Worm (Caenorhabditis elegans) whole organism, young adult: Measurements from ENCODE around the gene Y9C9A.13.
"Not testable (repeated sequence)": the region's sequence is repeated elsewhere in the genome, so short reads cannot be mapped to it uniquely, and the experiment has no call there.

Source experiments
- B0261.1 ChIP-seq: sonication (generic microtip); optimal IDR thresholded peaks from 2 replicates; lab custom pipeline; 2016; ENCODE audit warnings: mild to moderate bottlenecking, missing genetic modification characterization, moderate library complexity, missing compliant biosample characterization
- F37B4.10 ChIP-seq: fragments of 200-800 bp; sonication (Bioruptor generic); IDR thresholded peaks from 2 replicates; pipeline ENCODE4 v1.3.6; 2022; ENCODE audit warnings: missing genetic modification characterization, missing compliant biosample characterization
- F39B2.1 ChIP-seq: fragments of 200-800 bp; sonication (Bioruptor generic); IDR thresholded peaks from 2 replicates; pipeline ENCODE4 v1.3.6; 2022; ENCODE audit warnings: missing genetic modification reagents, missing genetic modification characterization, missing compliant biosample characterization
- T07F8.4 ChIP-seq: sonication (generic microtip); optimal IDR thresholded peaks from 2 replicates; lab custom pipeline; 2016; ENCODE audit warnings: mild to moderate bottlenecking, missing genetic modification characterization, moderate library complexity, missing compliant biosample characterization
- Y53G8AR.9 ChIP-seq: fragments of 200-800 bp; sonication (Bioruptor generic); conservative IDR thresholded peaks from 2 replicates; pipeline ENCODE4 v1.3.6; 2022; ENCODE audit warnings: missing genetic modification reagents, missing genetic modification characterization, missing compliant biosample characterization
- Y56A3A.18 ChIP-seq: fragments of 200-800 bp; sonication (Bioruptor generic); IDR thresholded peaks from 2 replicates; pipeline ENCODE4 v1.3.6; 2022; ENCODE audit warnings: missing genetic modification reagents, missing genetic modification characterization, missing compliant biosample characterization
- Y79H2A.3 ChIP-seq: fragments of 200-800 bp; sonication (Bioruptor generic); conservative IDR thresholded peaks from 2 replicates; pipeline ENCODE4 v1.3.6; 2022; ENCODE audit warnings: missing genetic modification reagents, missing genetic modification characterization, missing compliant biosample characterization
- ZK185.1 ChIP-seq: sonication (generic microtip); optimal IDR thresholded peaks from 2 replicates; lab custom pipeline; 2016; ENCODE audit warnings: mild to moderate bottlenecking, missing genetic modification characterization, missing compliant biosample characterization; ENCODE audit not compliant: poor library complexity, severe bottlenecking
- akir-1 ChIP-seq: fragments of 200-800 bp; sonication (Bioruptor generic); optimal IDR thresholded peaks from 2 replicates; lab custom pipeline; 2018; ENCODE audit warnings: mild to moderate bottlenecking, missing genetic modification characterization, moderate library complexity, missing compliant biosample characterization
- bed-1 ChIP-seq: fragments of 200-800 bp; sonication (Bioruptor generic); IDR thresholded peaks from 2 replicates; pipeline ENCODE4 v1.3.6; 2022; ENCODE audit warnings: missing genetic modification reagents, missing genetic modification characterization, missing compliant biosample characterization
- ceh-100 ChIP-seq: fragments of 200-800 bp; sonication (Bioruptor generic); IDR thresholded peaks from 2 replicates; pipeline ENCODE4 v1.3.6; 2022; ENCODE audit warnings: missing genetic modification reagents, missing genetic modification characterization, missing compliant biosample characterization
- ceh-27 ChIP-seq: fragments of 200-800 bp; sonication (Bioruptor generic); optimal IDR thresholded peaks from 2 replicates; lab custom pipeline; 2018; ENCODE audit warnings: mild to moderate bottlenecking, missing genetic modification characterization, moderate library complexity, missing compliant biosample characterization
- ceh-79 ChIP-seq: sonication (generic microtip); optimal IDR thresholded peaks from 2 replicates; lab custom pipeline; 2017; ENCODE audit warnings: mild to moderate bottlenecking, missing genetic modification characterization, missing compliant biosample characterization
- egrh-3 ChIP-seq: fragments of 200-800 bp; sonication (Bioruptor generic); IDR thresholded peaks from 2 replicates; pipeline ENCODE4 v1.3.6; 2022; ENCODE audit warnings: missing genetic modification reagents, missing genetic modification characterization, missing compliant biosample characterization
- ekl-4 ChIP-seq: fragments of 200-800 bp; sonication (Bioruptor generic); IDR thresholded peaks from 2 replicates; pipeline ENCODE4 v1.3.6; 2022; ENCODE audit warnings: missing genetic modification reagents, missing genetic modification characterization, missing compliant biosample characterization
- fkh-3 ChIP-seq: sonication (generic microtip); optimal IDR thresholded peaks from 2 replicates; lab custom pipeline; 2016; ENCODE audit warnings: mild to moderate bottlenecking, missing genetic modification characterization, missing compliant biosample characterization
- gei-17 ChIP-seq: fragments of 200-800 bp; sonication (Bioruptor generic); optimal IDR thresholded peaks from 2 replicates; lab custom pipeline; 2018; ENCODE audit warnings: mild to moderate bottlenecking, missing genetic modification characterization, missing compliant biosample characterization
- him-1 ChIP-seq: sonication (generic microtip); optimal IDR thresholded peaks from 2 replicates; lab custom pipeline; 2016; ENCODE audit warnings: missing genotype, missing genetic modification reagents, missing genetic modification characterization, missing compliant biosample characterization
- hrde-1 ChIP-seq: sonication (generic microtip); optimal IDR thresholded peaks from 2 replicates; lab custom pipeline; 2016; ENCODE audit warnings: missing genetic modification characterization, mild to moderate bottlenecking, missing compliant biosample characterization, moderate library complexity, missing genotype, missing genetic modification reagents, borderline replicate concordance
- let-526 ChIP-seq: fragments of 200-800 bp; sonication (Bioruptor generic); IDR thresholded peaks from 2 replicates; pipeline ENCODE4 v1.3.6; 2022; ENCODE audit warnings: missing genetic modification reagents, missing genetic modification characterization, missing compliant biosample characterization
- lin-40 ChIP-seq: sonication (generic microtip); optimal IDR thresholded peaks from 2 replicates; lab custom pipeline; 2016; ENCODE audit warnings: missing genetic modification characterization, mild to moderate bottlenecking, missing compliant biosample characterization, missing genotype, missing genetic modification reagents
- lir-1 ChIP-seq: fragments of 200-800 bp; sonication (Bioruptor generic); conservative IDR thresholded peaks from 2 replicates; pipeline ENCODE4 v1.3.6; 2022; ENCODE audit warnings: missing genetic modification reagents, missing genetic modification characterization, missing compliant biosample characterization
- lsl-1 ChIP-seq: fragments of 200-800 bp; sonication (Bioruptor generic); optimal IDR thresholded peaks from 2 replicates; lab custom pipeline; 2018; ENCODE audit warnings: mild to moderate bottlenecking, missing genetic modification characterization, moderate library complexity, missing compliant biosample characterization
- madf-8 ChIP-seq: fragments of 200-800 bp; sonication (Bioruptor generic); conservative IDR thresholded peaks from 2 replicates; pipeline ENCODE4 v1.3.6; 2022; ENCODE audit warnings: missing genetic modification reagents, missing genetic modification characterization, missing compliant biosample characterization
- mcd-1 ChIP-seq: fragments of 200-800 bp; sonication (Bioruptor generic); IDR thresholded peaks from 2 replicates; pipeline ENCODE4 v1.3.6; 2022; ENCODE audit warnings: missing genetic modification reagents, missing genetic modification characterization, missing compliant biosample characterization
- mes-4 ChIP-seq: sonication (generic microtip); optimal IDR thresholded peaks from 2 replicates; lab custom pipeline; 2016; ENCODE audit warnings: missing genotype, missing genetic modification characterization, missing compliant biosample characterization
- mxl-1 ChIP-seq: sonication (generic microtip); optimal IDR thresholded peaks from 2 replicates; lab custom pipeline; 2016; ENCODE audit warnings: missing genetic modification characterization, missing compliant biosample characterization
- nhr-179 ChIP-seq: sonication (generic microtip); optimal IDR thresholded peaks from 2 replicates; lab custom pipeline; 2016; ENCODE audit warnings: mild to moderate bottlenecking, missing genetic modification characterization, missing compliant biosample characterization
- nhr-90 ChIP-seq: sonication (generic microtip); optimal IDR thresholded peaks from 2 replicates; lab custom pipeline; 2016; ENCODE audit warnings: missing genotype, mild to moderate bottlenecking, missing genetic modification characterization, missing compliant biosample characterization
- rcor-1 ChIP-seq: fragments of 200-800 bp; sonication (Bioruptor generic); IDR thresholded peaks from 2 replicates; pipeline ENCODE4 v1.3.6; 2022; ENCODE audit warnings: missing genetic modification reagents, missing genetic modification characterization, missing compliant biosample characterization
- rec-8 ChIP-seq, 2 experiments: sonication (generic microtip); optimal IDR thresholded peaks; 2 replicates each; lab custom pipeline; 2016; ENCODE audit warnings: mild to moderate bottlenecking in 2 of 2, missing genetic modification characterization in 2 of 2, missing genetic modification reagents in 2 of 2, missing genotype in 2 of 2, missing biosample characterization in 1 of 2, missing compliant biosample characterization in 1 of 2, moderate library complexity in 1 of 2
- rpc-1 ChIP-seq, 2 experiments: fragments of 150-350 bp in 1 of 2; sonication (generic microtip) in 1 of 2; optimal IDR thresholded peaks; 2 replicates each; lab custom pipeline; 2014 to 2018; ENCODE audit warnings: missing biosample characterization in 1 of 2, missing genetic modification characterization in 1 of 2, missing genetic modification reagents in 1 of 2, missing genotype in 1 of 2
- snpc-1.1 ChIP-seq: sonication (generic microtip); optimal IDR thresholded peaks from 2 replicates; lab custom pipeline; 2017; ENCODE audit warnings: missing genetic modification characterization, mild to moderate bottlenecking, missing compliant biosample characterization, antibody characterized with exemption, moderate library complexity, missing genotype, missing genetic modification reagents; ENCODE audit not compliant: insufficient read depth
- snpc-4 ChIP-seq, 5 experiments: fragments of 150-350 bp in 1 of 5; sonication (generic microtip) in 4 of 5; optimal IDR thresholded peaks; 2 replicates each; lab custom pipeline; 2014 to 2018; ENCODE audit warnings: missing genetic modification characterization in 5 of 5, missing biosample characterization in 3 of 5, antibody characterized with exemption in 2 of 5, mild to moderate bottlenecking in 2 of 5, missing compliant biosample characterization in 2 of 5, missing genotype in 2 of 5, moderate library complexity in 2 of 5, missing genetic modification reagents in 1 of 5
- tbp1 ChIP-seq: fragments of 200-800 bp; sonication (Bioruptor generic); optimal IDR thresholded peaks from 2 replicates; lab custom pipeline; 2018; ENCODE audit warnings: mild to moderate bottlenecking, missing genetic modification characterization, missing compliant biosample characterization
- unc-62 ChIP-seq: fragments of 150-350 bp; optimal IDR thresholded peaks from 2 replicates; lab custom pipeline; 2014; ENCODE audit warnings: missing biosample characterization, missing genetic modification reagents, missing genetic modification characterization
- zfh-2 ChIP-seq: fragments of 200-800 bp; sonication (Bioruptor generic); conservative IDR thresholded peaks from 2 replicates; pipeline ENCODE4 v1.3.6; 2022; ENCODE audit warnings: missing genetic modification reagents, missing genetic modification characterization, missing compliant biosample characterization
- zim-3 ChIP-seq: sonication (generic microtip); optimal IDR thresholded peaks from 2 replicates; lab custom pipeline; 2017; ENCODE audit warnings: mild to moderate bottlenecking, missing genetic modification characterization, moderate library complexity, missing compliant biosample characterization
- ztf-25 ChIP-seq: fragments of 200-800 bp; sonication (Bioruptor generic); IDR thresholded peaks from 2 replicates; pipeline ENCODE4 v1.3.6; 2022; ENCODE audit warnings: missing genetic modification reagents, missing genetic modification characterization, missing compliant biosample characterization
- ztf-3 ChIP-seq: fragments of 200-800 bp; sonication (Bioruptor generic); optimal IDR thresholded peaks from 2 replicates; lab custom pipeline; 2018; ENCODE audit warnings: mild to moderate bottlenecking, missing genetic modification characterization, missing compliant biosample characterization

The Y9C9A.13 gene

ce11 chrIV:4960623-4961022 lies 8.7 kb downstream of the Y9C9A.13 start, which contains the start of gene str-164:
Gene str-164 (plus strand): TSS chrIV:4960735.
- TF ChIP-seq rcor-1 (GFP tag; lab: Robert Waterston, UW), result no peak

ce11 chrIV:4953887-4954286 lies 15.4 kb downstream of the Y9C9A.13 start, which contains the start of gene str-163:
Gene str-163 (plus strand): TSS chrIV:4954187.
- no peak for TF ChIP-seq lsl-1
- no peak for TF ChIP-seq zim-3 (tag; lab: Kevin White, UChicago)
- TF ChIP-seq nhr-90 (tag; lab: Kevin White, UChicago), result no peak
- no peak for TF ChIP-seq Y56A3A.18 (GFP tag; lab: Robert Waterston, UW)
- TF ChIP-seq hrde-1 (tag; lab: Kevin White, UChicago), result no peak
- no peak for TF ChIP-seq unc-62 (GFP tag; lab: Kevin White, UChicago)
- TF ChIP-seq madf-8 (GFP tag; lab: Robert Waterston, UW), result no peak
- no peak for TF ChIP-seq zfh-2 (GFP tag; lab: Robert Waterston, UW)
- no peak for TF ChIP-seq F39B2.1 (GFP tag; lab: Robert Waterston, UW)

ce11 chrIV:4949729-4950128 lies 19.6 kb downstream of the Y9C9A.13 start:
- TF ChIP-seq bed-1 (peak; percentile 76; the same call in 1 of the 2 replicates), Y53G8AR.9 (GFP tag; lab: Robert Waterston, UW) (0 out of 2 replicates have a peak, but pooled peaks have one; percentile 50), ceh-100 (GFP tag; lab: Robert Waterston, UW) (peak; percentile 58), T07F8.4 (tag; lab: Kevin White, UChicago) (peak; percentile 16), rpc-1 (optimal IDR thresholded peaks at IDR 0.05; lab: Kevin White, UChicago) (peak; percentile 44), rpc-1 (tag; optimal IDR thresholded peaks at IDR 0.05; lab: Kevin White, UChicago) (peak; percentile 64), let-526 (GFP tag; lab: Robert Waterston, UW) (0 out of 2 replicates have a peak, but pooled peaks have one; percentile 44), madf-8 (GFP tag; lab: Robert Waterston, UW) (0 out of 2 replicates have a peak, but pooled peaks have one; percentile 18), tbp1 (peak; percentile 89), snpc-4 (tag; optimal IDR thresholded peaks at IDR 0.05; lab: Kevin White, UChicago) (peak in 1 of 4 experiments; percentile 83), rcor-1 (GFP tag; lab: Robert Waterston, UW) (peak; percentile 24; the same call in 1 of the 2 replicates), B0261.1 (tag; lab: Kevin White, UChicago) (peak; percentile 69)
- not testable (repeated sequence) for TF ChIP-seq snpc-4 (GFP tag; optimal IDR thresholded peaks at IDR 0.05; lab: Kevin White, UChicago)

- no peak for TF ChIP-seq F37B4.10
- no peak for TF ChIP-seq ceh-27
- no peak for TF ChIP-seq nhr-179 (tag; lab: Kevin White, UChicago)
- no peak for TF ChIP-seq zfh-2 (GFP tag; lab: Robert Waterston, UW)
- TF ChIP-seq egrh-3, result no peak
- no peak for TF ChIP-seq madf-8 (GFP tag; lab: Robert Waterston, UW)
- no peak for TF ChIP-seq gei-17 (GFP tag; lab: Kevin White, UChicago)
- TF ChIP-seq, all 124 proteins: peak for 0
These were observed 23.5 kb downstream of the Y9C9A.13 start, which contains the start of gene str-169 for ce11 chrIV:4945771-4946170. Gene str-169 (plus strand): TSS chrIV:4946071.

ce11 chrIV:4941681-4942080 lies 27.6 kb downstream of the Y9C9A.13 start, which contains the start of gene Y9C9A.5:
Gene Y9C9A.5 (plus strand): TSS chrIV:4941981.
- TF ChIP-seq mcd-1 (no peak), ZK185.1 (tag; lab: Kevin White, UChicago) (no peak), ceh-79 (no peak), ztf-3 (GFP tag; lab: Kevin White, UChicago) (no peak), mxl-1 (tag; lab: Kevin White, UChicago) (no peak), ekl-4 (GFP tag; lab: Robert Waterston, UW) (no peak), mes-4 (tag; lab: Kevin White, UChicago) (no peak), rec-8 (tag; optimal IDR thresholded peaks at IDR 0.05; lab: Kevin White, UChicago) (no peak), B0261.1 (tag; lab: Kevin White, UChicago) (no peak), lir-1 (GFP tag; lab: Robert Waterston, UW) (no peak), snpc-1.1 (tag; lab: Kevin White, UChicago) (no peak), him-1 (no peak), lin-40 (tag; lab: Kevin White, UChicago) (no peak), ztf-25 (GFP tag; lab: Robert Waterston, UW) (no peak), Y79H2A.3 (GFP tag; lab: Robert Waterston, UW) (no peak), fkh-3 (tag; lab: Kevin White, UChicago) (no peak), akir-1 (GFP tag; lab: Kevin White, UChicago) (no peak)
